Worm (Caenorhabditis elegans) whole organism, late embryonic: ENCODE measurements around the gene ZK863.1.

Experiments
- Y22D7AL.16 ChIP-seq: sonication (generic microtip); optimal IDR thresholded peaks from 2 replicates; lab custom pipeline; 2016; ENCODE audit warnings: missing genetic modification characterization, missing compliant biosample characterization
- ceh-2 ChIP-seq: sonication (generic microtip); optimal IDR thresholded peaks from 2 replicates; lab custom pipeline; 2016; ENCODE audit warnings: missing genotype, missing genetic modification characterization, missing compliant biosample characterization
- ceh-45 ChIP-seq: fragments of 200-800 bp; sonication (Bioruptor generic); IDR thresholded peaks from 2 replicates; pipeline ENCODE4 v1.3.6; 2022; ENCODE audit warnings: missing genetic modification reagents, missing genetic modification characterization, missing compliant biosample characterization
- dmd-4 ChIP-seq: sonication (generic microtip); optimal IDR thresholded peaks from 2 replicates; lab custom pipeline; 2016; ENCODE audit warnings: borderline replicate concordance, missing genetic modification characterization, missing compliant biosample characterization
- elt-2 ChIP-seq: sonication (generic microtip); optimal IDR thresholded peaks from 2 replicates; lab custom pipeline; 2016; ENCODE audit warnings: missing genetic modification reagents, missing genetic modification characterization, missing compliant biosample characterization
- fkh-10 ChIP-seq: fragments of 150-350 bp; optimal IDR thresholded peaks from 2 replicates; lab custom pipeline; 2014; ENCODE audit warnings: missing biosample characterization, missing genetic modification reagents, missing genetic modification characterization
- pax-1 ChIP-seq: fragments of 150-350 bp; optimal IDR thresholded peaks from 2 replicates; lab custom pipeline; 2014; ENCODE audit warnings: missing biosample characterization, missing genetic modification characterization
- pqm-1 ChIP-seq: sonication (generic microtip); optimal IDR thresholded peaks from 2 replicates; lab custom pipeline; 2016; ENCODE audit warnings: missing genetic modification characterization, missing compliant biosample characterization
- ref-2 ChIP-seq: sonication (generic microtip); optimal IDR thresholded peaks from 2 replicates; lab custom pipeline; 2016; ENCODE audit warnings: missing genetic modification characterization, missing compliant biosample characterization
- sox-4 ChIP-seq: sonication (generic microtip); optimal IDR thresholded peaks from 2 replicates; lab custom pipeline; 2017; ENCODE audit warnings: mild to moderate bottlenecking, missing genetic modification characterization, inconsistent platforms, missing compliant biosample characterization

DNA sequence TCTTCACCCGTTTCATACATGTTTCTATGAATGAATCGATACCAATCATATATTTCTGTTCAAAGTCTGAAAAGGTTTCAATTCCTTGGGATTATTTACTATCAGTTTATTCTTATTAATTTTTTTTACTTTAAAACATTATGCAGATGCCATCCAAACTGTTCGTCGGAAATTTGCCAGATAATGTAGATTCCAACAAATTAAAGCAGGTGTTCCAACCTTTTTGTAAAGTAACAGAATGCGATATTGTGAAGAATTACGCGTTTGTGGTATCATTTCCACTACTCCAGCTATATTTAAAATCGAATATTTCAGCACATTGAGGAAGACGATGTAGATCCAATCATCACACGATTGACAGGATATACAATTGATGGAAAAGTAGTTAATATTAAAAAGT, 22.1 kb upstream of the ZK863.1 start, which contains the start of gene rnp-1:
- no peak for TF ChIP-seq pqm-1 (tag; lab: Kevin White, UChicago)
- no peak for TF ChIP-seq fkh-10
- TF ChIP-seq pax-1 (tag; lab: Kevin White, UChicago), result no peak
- no peak for TF ChIP-seq ceh-45 (GFP tag; lab: Robert Waterston, UW)
- TF ChIP-seq dmd-4, result no peak
- no peak for TF ChIP-seq sox-4
- TF ChIP-seq Y22D7AL.16 (tag; lab: Kevin White, UChicago), result no peak
- TF ChIP-seq elt-2 (tag; lab: Kevin White, UChicago), result no peak
- no peak for TF ChIP-seq ceh-2
- TF ChIP-seq ref-2 (tag; lab: Kevin White, UChicago), result no peak
